Worm (Caenorhabditis elegans) whole organism, L2 larva: ENCODE measurements around the gene T25F10.3.

Source experiments
- R02D3.7 ChIP-seq: fragments of 150-350 bp; optimal IDR thresholded peaks from 2 replicates; lab custom pipeline; 2014; ENCODE audit warnings: missing biosample characterization, missing genetic modification characterization
- aly-2 ChIP-seq: fragments of 150-350 bp; optimal IDR thresholded peaks from 2 replicates; lab custom pipeline; 2014; ENCODE audit warnings: missing biosample characterization, missing genetic modification characterization
- lin-39 ChIP-seq: fragments of 150-350 bp; optimal IDR thresholded peaks from 2 replicates; lab custom pipeline; 2014; ENCODE audit warnings: missing biosample characterization, missing genetic modification reagents, missing genetic modification characterization
- lsy-2 ChIP-seq, 2 experiments: fragments of 150-350 bp in 1 of 2; sonication (generic microtip) in 1 of 2; optimal IDR thresholded peaks; 2 replicates each; lab custom pipeline; 2014 to 2017; ENCODE audit warnings: missing biosample characterization in 2 of 2, missing genetic modification characterization in 2 of 2
- mdl-1 ChIP-seq, 2 experiments: fragments of 150-350 bp in 1 of 2; sonication (generic microtip) in 1 of 2; optimal IDR thresholded peaks; 2 replicates each; lab custom pipeline; 2017; ENCODE audit warnings: missing biosample characterization in 2 of 2, missing genetic modification characterization in 2 of 2
- nhr-12 ChIP-seq: fragments of 150-350 bp; optimal IDR thresholded peaks from 2 replicates; lab custom pipeline; 2014; ENCODE audit warnings: missing biosample characterization, missing genetic modification characterization
- snpc-4 ChIP-seq: fragments of 150-350 bp; optimal IDR thresholded peaks from 2 replicates; lab custom pipeline; 2014; ENCODE audit warnings: missing biosample characterization, missing genetic modification characterization
- unc-62 ChIP-seq: fragments of 150-350 bp; optimal IDR thresholded peaks from 2 replicates; lab custom pipeline; 2014; ENCODE audit warnings: missing biosample characterization, missing genetic modification reagents, missing genetic modification characterization

ce11 chrV:6722378-6722777, 22.5 kb upstream of the T25F10.3 start, which contains the start of gene ZC487.2:
- TF ChIP-seq unc-62 (GFP tag; lab: Kevin White, UChicago) (no peak), snpc-4 (tag; lab: Kevin White, UChicago) (no peak), lin-39 (tag; lab: Kevin White, UChicago) (no peak), aly-2 (tag; lab: Kevin White, UChicago) (no peak), R02D3.7 (tag; lab: Kevin White, UChicago) (no peak), mdl-1 (tag; optimal IDR thresholded peaks at IDR 0.05; lab: Kevin White, UChicago) (no peak), lsy-2 (tag; optimal IDR thresholded peaks at IDR 0.05; lab: Kevin White, UChicago) (no peak), nhr-12 (tag; lab: Kevin White, UChicago) (no peak)
